Fruit fly (Drosophila melanogaster): Measurements from ENCODE around the gene LSm3.

- TF ChIP-seq foxo (GFP tag; optimal IDR thresholded peaks at IDR 0.05), result no peak
- no peak for TF ChIP-seq Hnf4 (GFP tag; optimal IDR thresholded peaks at IDR 0.05)
- no peak for TF ChIP-seq psq (GFP tag; optimal IDR thresholded peaks at IDR 0.05)
These were observed 21.6 kb downstream of the LSm3 start for dm6 chr3R:24017648-24018047.

Measured in whole organism, wandering third instar larva.